Fruit fly (Drosophila melanogaster) whole organism, wandering third instar larva: ENCODE measurements around the gene CG34034.

Source experiments
- OdsH ChIP-seq: fragments of 200-800 bp; sonication (Bioruptor generic); optimal IDR thresholded peaks from 2 replicates; lab custom pipeline; 2016; ENCODE audit warnings: missing biosample characterization, mild to moderate bottlenecking, missing genetic modification characterization
- Vsx2 ChIP-seq: fragments of 200-300, 225-300 bp; sonication (Bioruptor generic); optimal IDR thresholded peaks from 2 replicates; lab custom pipeline; 2018; ENCODE audit warnings: missing biosample characterization, missing genetic modification characterization; ENCODE audit not compliant: partially characterized antibody
- brk ChIP-seq: fragments of 200-800 bp; sonication (Bioruptor generic); optimal IDR thresholded peaks from 2 replicates; lab custom pipeline; 2016; ENCODE audit warnings: missing biosample characterization, mild to moderate bottlenecking, missing genetic modification characterization
- ey ChIP-seq: fragments of 200-800 bp; sonication (Bioruptor generic); optimal IDR thresholded peaks from 2 replicates; lab custom pipeline; 2016; ENCODE audit warnings: missing biosample characterization, missing genetic modification characterization
- h ChIP-seq: fragments of 200-800 bp; sonication (Bioruptor generic); optimal IDR thresholded peaks from 3 replicates; lab custom pipeline; 2016; ENCODE audit warnings: missing biosample characterization, mild to moderate bottlenecking, missing genetic modification characterization
- psq ChIP-seq: fragments of 200-800 bp; sonication (Bioruptor generic); optimal IDR thresholded peaks from 3 replicates; lab custom pipeline; 2017; ENCODE audit warnings: missing biosample characterization, mild to moderate bottlenecking, missing genetic modification characterization, moderate library complexity
- sv ChIP-seq: fragments of 200-800 bp; sonication (Bioruptor generic); optimal IDR thresholded peaks from 3 replicates; lab custom pipeline; 2016; ENCODE audit warnings: missing biosample characterization, missing genetic modification characterization

DNA sequence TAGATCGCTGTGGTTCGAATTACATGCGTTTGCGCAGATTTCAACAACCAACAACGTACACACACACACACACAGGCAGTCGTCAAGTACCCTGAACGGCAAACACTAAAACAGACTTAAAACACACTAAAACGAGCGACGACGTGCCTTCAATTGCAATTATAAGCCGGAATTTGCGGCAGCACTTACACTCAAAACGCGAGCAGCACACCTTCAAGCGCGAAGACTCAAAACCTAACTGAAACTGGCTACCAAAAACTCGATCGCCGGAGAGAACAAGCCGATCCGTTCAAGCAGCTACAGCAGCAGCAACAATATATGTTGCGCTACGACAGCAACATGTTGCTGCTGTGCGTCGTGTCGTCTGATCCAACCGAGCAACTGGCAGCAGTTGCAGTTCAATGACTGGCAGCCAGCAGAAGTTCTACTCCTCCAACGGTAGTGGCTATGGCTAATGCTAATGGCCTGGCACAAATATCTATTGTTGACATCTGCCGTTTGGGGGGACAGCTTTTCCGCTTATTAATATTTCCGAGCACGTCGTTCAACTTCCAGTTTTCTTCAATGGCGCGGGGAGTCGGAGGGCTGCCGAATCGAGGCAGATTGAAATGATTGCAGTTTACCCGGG, 43.5 kb upstream of the CG34034 start, which contains the start of gene tsl:
- TF ChIP-seq h (GFP tag; lab: Kevin White, UChicago) (no peak), psq (GFP tag; lab: Kevin White, UChicago) (no peak), sv (GFP tag; lab: Kevin White, UChicago) (no peak), Vsx2 (GFP tag; lab: Kevin White, UChicago) (no peak), OdsH (GFP tag; lab: Kevin White, UChicago) (no peak), brk (GFP tag; lab: Kevin White, UChicago) (no peak), ey (GFP tag; lab: Kevin White, UChicago) (no peak)
